Fruit fly (Drosophila melanogaster): ENCODE results near the gene CG31735.

Gene CG31735

DNA sequence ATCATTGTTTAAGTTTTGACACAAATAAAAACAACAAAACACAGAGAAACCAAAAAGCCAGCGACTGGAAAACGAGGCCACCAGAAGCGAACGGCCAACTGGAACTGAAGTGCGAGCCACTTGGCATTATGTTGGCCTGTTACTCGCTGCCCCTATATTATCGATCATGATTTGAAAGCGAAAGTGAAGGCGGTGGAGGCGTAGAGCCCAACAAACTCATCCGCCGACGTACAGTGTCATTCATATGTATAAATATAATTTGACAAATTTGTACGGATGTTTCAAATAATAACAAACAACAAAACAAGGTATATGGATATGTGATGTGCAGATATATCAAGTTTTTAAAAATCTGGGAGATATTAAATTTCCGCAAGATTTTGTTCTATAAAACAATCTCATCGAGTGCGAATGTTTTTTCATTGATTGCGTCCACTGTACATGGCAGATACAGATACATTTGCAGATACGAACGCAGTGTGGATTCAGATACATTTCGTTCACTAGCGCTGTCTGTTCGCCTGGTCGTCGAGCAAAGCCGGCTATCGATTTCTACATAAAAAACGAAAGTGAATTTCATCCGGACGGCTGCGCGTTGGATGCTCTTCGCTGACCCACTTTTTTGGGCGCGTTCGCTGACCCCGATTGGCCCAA lies 15.8 kb downstream of the CG31735 start:
- TF ChIP-seq spab (GFP tag; optimal IDR thresholded peaks at IDR 0.05) (peak; percentile 94), CG6854 (GFP tag; optimal IDR thresholded peaks at IDR 0.05) (peak; percentile 73), CG16779 (tag; optimal IDR thresholded peaks at IDR 0.05) (peak; percentile 90), topi (GFP tag; optimal IDR thresholded peaks at IDR 0.05) (peak; percentile 98), Sox14 (GFP tag; optimal IDR thresholded peaks at IDR 0.05) (peak; percentile 97), CG15336 (GFP tag; IDR thresholded peaks at IDR 0.05) (peak; percentile 95), pdm3 (GFP tag; optimal IDR thresholded peaks at IDR 0.05) (peak; percentile 98), CG7368 (GFP tag; optimal IDR thresholded peaks at IDR 0.05) (peak; percentile 95), fd59A (GFP tag; optimal IDR thresholded peaks at IDR 0.05) (peak; percentile 97), svp (GFP tag) (no peak), fd85E (GFP tag; optimal IDR thresholded peaks at IDR 0.05) (peak; percentile 93), CG32006 (GFP tag; optimal IDR thresholded peaks at IDR 0.05) (peak; percentile 94), salr (GFP tag; optimal IDR thresholded peaks at IDR 0.05) (peak; percentile 92), CG11902 (GFP tag; optimal IDR thresholded peaks at IDR 0.05) (peak; percentile 95), Ets96B (tag; optimal IDR thresholded peaks at IDR 0.05) (peak; percentile 96), CG6163 (GFP tag; IDR thresholded peaks at IDR 0.05) (peak; percentile 96), lz (GFP tag; optimal IDR thresholded peaks at IDR 0.05) (peak; percentile 99), CG6276 (GFP tag; optimal IDR thresholded peaks at IDR 0.05) (peak; percentile 83), dsx (GFP tag; optimal IDR thresholded peaks at IDR 0.05; ENCODE audit: poor library complexity, severe bottlenecking) (peak; percentile 91), Eip93F (GFP tag; optimal IDR thresholded peaks at IDR 0.05) (peak; percentile 80), CG31627 (GFP tag; optimal IDR thresholded peaks at IDR 0.05) (peak; percentile 98), CG10669 (GFP tag; optimal IDR thresholded peaks at IDR 0.05) (peak; percentile 95), CG11294 (GFP tag; IDR thresholded peaks at IDR 0.05) (peak; percentile 88), CG1621 (tag; optimal IDR thresholded peaks at IDR 0.05) (peak; percentile 97), CG11762 (GFP tag; optimal IDR thresholded peaks at IDR 0.05; ENCODE audit: insufficient read depth) (peak; percentile 94), cyc (GFP tag; optimal IDR thresholded peaks at IDR 0.05) (peak; percentile 97), acj6 (GFP tag; optimal IDR thresholded peaks at IDR 0.05) (peak; percentile 98), Blimp-1 (GFP tag; optimal IDR thresholded peaks at IDR 0.05) (peak; percentile 100), net (GFP tag; optimal IDR thresholded peaks at IDR 0.05) (peak; percentile 97), CG9139 (GFP tag; optimal IDR thresholded peaks at IDR 0.05) (peak; percentile 73), CG10631 (GFP tag; optimal IDR thresholded peaks at IDR 0.05) (peak; percentile 96), Sox15 (GFP tag; optimal IDR thresholded peaks at IDR 0.05) (peak; percentile 97), eg (GFP tag; IDR thresholded peaks at IDR 0.05) (peak; percentile 93), Lpt (GFP tag; optimal IDR thresholded peaks at IDR 0.05) (peak; percentile 92), Eip75B (GFP tag; optimal IDR thresholded peaks at IDR 0.05) (peak; percentile 97), CG8319 (GFP tag; optimal IDR thresholded peaks at IDR 0.05) (peak; percentile 97), CG6792 (GFP tag; optimal IDR thresholded peaks at IDR 0.05) (peak; percentile 97), CG6808 (GFP tag; optimal IDR thresholded peaks at IDR 0.05) (peak; percentile 91), fkh (GFP tag; optimal IDR thresholded peaks at IDR 0.05) (peak; percentile 70), Hr4 (GFP tag; optimal IDR thresholded peaks at IDR 0.05) (peak; percentile 99), CG3032 (tag; optimal IDR thresholded peaks at IDR 0.05) (peak; percentile 92), Ets21C (GFP tag; optimal IDR thresholded peaks at IDR 0.05) (peak; percentile 97), CG4318 (GFP tag; optimal IDR thresholded peaks at IDR 0.05) (peak; percentile 89), Gug (GFP tag; IDR thresholded peaks at IDR 0.05) (peak; percentile 89), dac (GFP tag; optimal IDR thresholded peaks at IDR 0.05) (peak; percentile 86), Smox (GFP tag; optimal IDR thresholded peaks at IDR 0.05) (peak; percentile 97), vri (GFP tag; optimal IDR thresholded peaks at IDR 0.05) (peak; percentile 86), Sox102F (GFP tag; optimal IDR thresholded peaks at IDR 0.05) (peak; percentile 98), Hr38 (GFP tag; optimal IDR thresholded peaks at IDR 0.05) (peak; percentile 22), CG8119 (GFP tag; IDR thresholded peaks at IDR 0.05) (peak; percentile 95), Met (GFP tag; optimal IDR thresholded peaks at IDR 0.05) (peak; percentile 97)
